Worm (Caenorhabditis elegans) whole organism, young adult: ENCODE data around the gene sre-31.

ENCODE experiments used
- ceh-79 ChIP-seq: sonication (generic microtip); optimal IDR thresholded peaks from 2 replicates; lab custom pipeline; 2017; ENCODE audit warnings: mild to moderate bottlenecking, missing genetic modification characterization, missing compliant biosample characterization
- efl-1 ChIP-seq: fragments of 150-350 bp; optimal IDR thresholded peaks from 2 replicates; lab custom pipeline; 2014; ENCODE audit warnings: missing biosample characterization, missing genetic modification reagents, missing genetic modification characterization
- him-1 ChIP-seq: sonication (generic microtip); optimal IDR thresholded peaks from 2 replicates; lab custom pipeline; 2016; ENCODE audit warnings: missing genotype, missing genetic modification reagents, missing genetic modification characterization, missing compliant biosample characterization
- nhr-120 ChIP-seq: fragments of 200-800 bp; sonication (Bioruptor generic); IDR thresholded peaks from 2 replicates; pipeline ENCODE4 v1.3.6; 2022; ENCODE audit warnings: missing genetic modification characterization, missing compliant biosample characterization
- rcor-1 ChIP-seq: fragments of 200-800 bp; sonication (Bioruptor generic); IDR thresholded peaks from 2 replicates; pipeline ENCODE4 v1.3.6; 2022; ENCODE audit warnings: missing genetic modification reagents, missing genetic modification characterization, missing compliant biosample characterization
- unc-130 ChIP-seq: sonication (generic microtip); optimal IDR thresholded peaks from 2 replicates; lab custom pipeline; 2016; ENCODE audit warnings: missing genetic modification reagents, missing genetic modification characterization, missing compliant biosample characterization
- ztf-3 ChIP-seq: fragments of 200-800 bp; sonication (Bioruptor generic); optimal IDR thresholded peaks from 2 replicates; lab custom pipeline; 2018; ENCODE audit warnings: mild to moderate bottlenecking, missing genetic modification characterization, missing compliant biosample characterization

DNA sequence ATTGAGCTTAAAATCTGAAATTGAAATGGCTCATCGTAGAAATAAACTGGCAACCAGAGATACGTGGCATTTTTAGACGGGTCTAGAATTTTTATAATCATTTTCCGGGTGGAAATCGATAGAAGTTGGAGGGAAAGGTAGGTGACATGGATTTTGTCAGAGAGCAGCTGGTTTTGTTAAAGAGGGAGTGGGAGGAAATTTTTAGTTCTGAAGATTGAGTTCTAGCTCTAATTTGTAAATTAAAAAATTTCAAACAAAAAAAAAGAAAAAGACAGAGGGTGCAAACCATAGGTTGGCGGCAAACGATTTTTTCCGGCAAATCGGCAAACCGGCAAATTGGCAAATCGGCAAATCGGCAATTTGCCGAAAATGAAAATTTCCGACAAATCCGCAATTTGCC lies 48.0 kb upstream of the sre-31 start, which contains the start of gene sre-32:
- TF ChIP-seq nhr-120 (GFP tag; lab: Robert Waterston, UW) (no peak), efl-1 (no peak), ztf-3 (GFP tag; lab: Kevin White, UChicago) (no peak), unc-130 (GFP tag; lab: Kevin White, UChicago) (no peak), ceh-79 (tag; lab: Kevin White, UChicago) (no peak), him-1 (tag; lab: Kevin White, UChicago) (no peak), rcor-1 (no peak)
